Fruit fly (Drosophila melanogaster) whole organism: ENCODE results near the gene Traf6.

Experiments used
- EcR ChIP-seq, 2 experiments: fragments of >200 bp; optimal IDR thresholded peaks; 2 replicates each; lab custom pipeline; 2017; ENCODE audit warnings: missing biosample characterization in 2 of 2, missing genetic modification characterization in 2 of 2, missing genetic modification reagents in 2 of 2
- psq ChIP-seq: fragments of >200 bp; optimal IDR thresholded peaks from 2 replicates; lab custom pipeline; 2017

DNA sequence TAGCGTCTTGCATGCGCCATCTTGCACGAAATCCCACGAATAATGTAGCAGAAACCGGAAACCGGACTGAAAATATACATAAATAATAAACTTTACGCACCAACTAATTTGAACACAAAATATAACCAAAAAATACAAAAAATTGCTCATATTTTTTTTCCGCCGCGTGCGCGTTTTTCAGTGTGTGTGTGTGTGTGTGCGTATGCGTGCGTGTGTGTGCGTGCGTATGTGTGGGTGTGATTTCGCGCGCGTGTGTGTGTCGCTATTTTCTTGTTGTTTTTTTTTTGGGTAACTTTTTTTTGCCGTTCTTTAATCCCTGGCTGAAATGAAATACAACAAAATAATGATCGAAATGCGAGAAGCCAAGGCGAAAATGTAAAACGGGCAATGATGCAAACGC lies 21.8 kb upstream of the Traf6 start:
- no peak for TF ChIP-seq EcR (GFP tag; optimal IDR thresholded peaks at IDR 0.05; lab: Kevin White, UChicago)
- no peak for TF ChIP-seq psq (lab: Kevin White, UChicago)
